Fruit fly (Drosophila melanogaster) whole organism, embryonic: ENCODE measurements around the gene ZIPIC.

Experiments used
- Abd-B ChIP-seq: fragments of 200-800 bp; sonication (Bioruptor generic); optimal IDR thresholded peaks from 2 replicates; lab custom pipeline; 2018; ENCODE audit warnings: missing biosample characterization, mild to moderate bottlenecking, missing genetic modification characterization, moderate library complexity
- Ada2b ChIP-seq: fragments of 200-800 bp; sonication (Bioruptor generic); IDR thresholded peaks from 2 replicates; pipeline ENCODE4 v1.3.6; 2022; ENCODE audit warnings: missing biosample characterization, missing genetic modification characterization
- Aef1 ChIP-seq: fragments of 200-800 bp; sonication (Bioruptor generic); IDR thresholded peaks from 3 replicates; pipeline ENCODE4 v1.3.6; 2022; ENCODE audit warnings: missing biosample characterization, missing genetic modification characterization
- Atf6 ChIP-seq: fragments of 200-800 bp; sonication (Bioruptor generic); IDR thresholded peaks from 2 replicates; pipeline ENCODE4 v1.3.6; 2022; ENCODE audit warnings: missing biosample characterization, missing genetic modification characterization
- Blimp-1 ChIP-seq: fragments of 200-800 bp; sonication (Bioruptor generic); optimal IDR thresholded peaks from 3 replicates; lab custom pipeline; 2018; ENCODE audit warnings: missing biosample characterization, missing genetic modification characterization, mild to moderate bottlenecking, moderate library complexity, missing genetic modification reagents
- CG10543 ChIP-seq: fragments of 200-800 bp; sonication (Bioruptor generic); optimal IDR thresholded peaks from 3 replicates; lab custom pipeline; 2017; ENCODE audit warnings: missing biosample characterization, mild to moderate bottlenecking, missing genetic modification characterization, moderate library complexity
- CG10565 ChIP-seq: fragments of 200-800 bp; sonication (Bioruptor generic); optimal IDR thresholded peaks from 3 replicates; lab custom pipeline; 2016; ENCODE audit warnings: missing biosample characterization, mild to moderate bottlenecking, missing genetic modification characterization
- CG11093 ChIP-seq: fragments of 200-800 bp; sonication (Bioruptor generic); IDR thresholded peaks from 3 replicates; pipeline ENCODE4 v1.3.6; 2022; ENCODE audit warnings: missing biosample characterization, missing genetic modification characterization
- CG11504 ChIP-seq: fragments of 200-800 bp; sonication (Bioruptor generic); optimal IDR thresholded peaks from 3 replicates; lab custom pipeline; 2019; ENCODE audit warnings: missing biosample characterization, mild to moderate bottlenecking, missing genetic modification characterization, moderate library complexity
- CG1233 ChIP-seq: fragments of 200-800 bp; sonication (Bioruptor generic); optimal IDR thresholded peaks from 4 replicates; lab custom pipeline; 2018; ENCODE audit warnings: missing biosample characterization, mild to moderate bottlenecking, missing genetic modification characterization
- CG12769 ChIP-seq: fragments of 200-800 bp; sonication (Bioruptor generic); optimal IDR thresholded peaks from 2 replicates; lab custom pipeline; 2019; ENCODE audit warnings: missing biosample characterization, mild to moderate bottlenecking, missing genetic modification characterization, moderate library complexity
- CG13894 ChIP-seq: fragments of 200-800 bp; sonication (Bioruptor generic); optimal IDR thresholded peaks from 3 replicates; lab custom pipeline; 2018; ENCODE audit warnings: missing biosample characterization, mild to moderate bottlenecking, missing genetic modification characterization, moderate library complexity
- CG14441 ChIP-seq: fragments of 200-800 bp; sonication (Bioruptor generic); IDR thresholded peaks from 2 replicates; pipeline ENCODE4 v1.3.6; 2022; ENCODE audit warnings: missing biosample characterization, missing genetic modification characterization
- CG1792 ChIP-seq: fragments of 200-800 bp; sonication (Bioruptor generic); optimal IDR thresholded peaks from 2 replicates; lab custom pipeline; 2016; ENCODE audit warnings: missing biosample characterization, missing genetic modification characterization
- CG2712 ChIP-seq: fragments of 200-800 bp; optimal IDR thresholded peaks from 3 replicates; lab custom pipeline; 2019; ENCODE audit warnings: missing biosample characterization, mild to moderate bottlenecking, missing genetic modification characterization, moderate library complexity
- CG32532 ChIP-seq: fragments of 200-800 bp; sonication (Bioruptor generic); IDR thresholded peaks from 2 replicates; pipeline ENCODE4 v1.3.6; 2022; ENCODE audit warnings: missing biosample characterization, missing genetic modification characterization
- CG33213 ChIP-seq: fragments of 200-800 bp; sonication (Bioruptor generic); optimal IDR thresholded peaks from 3 replicates; lab custom pipeline; 2016; ENCODE audit warnings: missing biosample characterization, missing genetic modification characterization
- CG42726 ChIP-seq: fragments of 200-800 bp; sonication (Bioruptor generic); IDR thresholded peaks from 2 replicates; pipeline ENCODE4 v1.3.6; 2022; ENCODE audit warnings: missing biosample characterization, missing genetic modification characterization; ENCODE audit not compliant: partially characterized antibody
- CG4617 ChIP-seq: fragments of 200-800 bp; sonication (Bioruptor generic); optimal IDR thresholded peaks from 3 replicates; lab custom pipeline; 2016; ENCODE audit warnings: missing biosample characterization, missing genetic modification characterization, borderline replicate concordance
- CG5953 ChIP-seq: fragments of 200-800 bp; sonication (Bioruptor generic); IDR thresholded peaks from 2 replicates; pipeline ENCODE4 v1.3.6; 2022; ENCODE audit warnings: missing biosample characterization, missing genetic modification characterization
- CG6272 ChIP-seq: fragments of 200-800 bp; sonication (Bioruptor generic); IDR thresholded peaks from 2 replicates; pipeline ENCODE4 v1.3.6; 2022; ENCODE audit warnings: missing biosample characterization, missing genetic modification characterization
- CG7987 ChIP-seq: fragments of 200-800 bp; sonication (Bioruptor generic); optimal IDR thresholded peaks from 2 replicates; lab custom pipeline; 2018; ENCODE audit warnings: missing biosample characterization, mild to moderate bottlenecking, missing genetic modification characterization, moderate library complexity
- CG8281 ChIP-seq: fragments of 200-800 bp; sonication (Bioruptor generic); optimal IDR thresholded peaks from 2 replicates; lab custom pipeline; 2018; ENCODE audit warnings: missing biosample characterization, mild to moderate bottlenecking, missing genetic modification characterization, moderate library complexity
- CG8290 ChIP-seq, 3 experiments: fragments of 200-800 bp; sonication (Bioruptor generic); optimal IDR thresholded peaks; 2 replicates each; lab custom pipeline; 2016 to 2019; ENCODE audit warnings: missing biosample characterization in 3 of 3, missing genetic modification characterization in 3 of 3, mild to moderate bottlenecking in 2 of 3, moderate library complexity in 1 of 3
- Deaf1 ChIP-seq: fragments of 200-800 bp; optimal IDR thresholded peaks from 3 replicates; lab custom pipeline; 2019; ENCODE audit warnings: missing biosample characterization, mild to moderate bottlenecking, missing genetic modification characterization, moderate library complexity
- Ets65A ChIP-seq: fragments of 200-800 bp; sonication (Bioruptor generic); peaks from one replicate; lab custom pipeline; 2016; ENCODE audit warnings: missing biosample characterization, missing genetic modification characterization
- MBD-R2 ChIP-seq: fragments of 200-800 bp; sonication (Bioruptor generic); IDR thresholded peaks from 2 replicates; pipeline ENCODE4 v1.3.6; 2022; ENCODE audit warnings: missing biosample characterization, missing genetic modification characterization
- Mad ChIP-seq: fragments of 200-800 bp; sonication (Bioruptor generic); optimal IDR thresholded peaks from 2 replicates; lab custom pipeline; 2016; ENCODE audit warnings: missing biosample characterization, missing genetic modification characterization
- Neu2 ChIP-seq: fragments of 200-800 bp; sonication (Bioruptor generic); optimal IDR thresholded peaks from 3 replicates; lab custom pipeline; 2016; ENCODE audit warnings: missing biosample characterization, missing genetic modification characterization, borderline replicate concordance
- PHDP ChIP-seq: fragments of 200-800 bp; sonication (Bioruptor generic); optimal IDR thresholded peaks from 3 replicates; lab custom pipeline; 2018; ENCODE audit warnings: missing biosample characterization, mild to moderate bottlenecking, missing genetic modification characterization, moderate library complexity
- Scr ChIP-seq: fragments of 200-800 bp; sonication (Bioruptor generic); IDR thresholded peaks from 2 replicates; pipeline ENCODE4 v1.3.6; 2022; ENCODE audit warnings: missing biosample characterization, missing genetic modification characterization; ENCODE audit not compliant: partially characterized antibody
- Taf1 ChIP-seq: fragments of 200-800 bp; sonication (Bioruptor generic); IDR thresholded peaks from 2 replicates; pipeline ENCODE4 v1.3.6; 2022; ENCODE audit warnings: missing biosample characterization, missing genetic modification characterization
- abd-A ChIP-seq: fragments of 200-800 bp; sonication (Bioruptor generic); optimal IDR thresholded peaks from 3 replicates; lab custom pipeline; 2019; ENCODE audit warnings: missing biosample characterization, mild to moderate bottlenecking, missing genetic modification characterization, moderate library complexity
- bbx ChIP-seq: fragments of 200-800 bp; sonication (Bioruptor generic); IDR thresholded peaks from 2 replicates; pipeline ENCODE4 v1.3.6; 2022; ENCODE audit warnings: missing biosample characterization, missing genetic modification characterization; ENCODE audit not compliant: partially characterized antibody
- chinmo ChIP-seq: fragments of 200-800 bp; sonication (Bioruptor generic); IDR thresholded peaks from 4 replicates; pipeline ENCODE4 v1.3.6; 2022; ENCODE audit warnings: missing biosample characterization, missing genetic modification characterization; ENCODE audit not compliant: partially characterized antibody
- mam ChIP-seq: fragments of 200-800 bp; sonication (Bioruptor generic); optimal IDR thresholded peaks from 3 replicates; lab custom pipeline; 2016; ENCODE audit warnings: missing biosample characterization, missing genetic modification characterization
- nerfin-1 ChIP-seq: fragments of 200-800 bp; sonication (Bioruptor generic); optimal IDR thresholded peaks from 3 replicates; lab custom pipeline; 2019; ENCODE audit warnings: missing biosample characterization, mild to moderate bottlenecking, missing genetic modification characterization, moderate library complexity
- prd ChIP-seq, 3 experiments: fragments of >200 bp in 2 of 3; fragments of 200-800 bp in 1 of 3; sonication (Bioruptor generic) in 1 of 3; optimal IDR thresholded peaks in 2 of 3; IDR thresholded peaks in 1 of 3; 2 replicates in 2 of 3; 3 replicates in 1 of 3; pipeline versions ENCODE4 v1.3.6 to Lab custom; 2017 to 2022; ENCODE audit warnings: missing biosample characterization in 1 of 3, missing genetic modification characterization in 1 of 3
- ranshi ChIP-seq: fragments of 200-800 bp; sonication (Bioruptor generic); IDR thresholded peaks from 2 replicates; pipeline ENCODE4 v1.3.6; 2022; ENCODE audit warnings: missing biosample characterization, missing genetic modification characterization
- sd ChIP-seq: fragments of 200-800 bp; sonication (Bioruptor generic); optimal IDR thresholded peaks from 3 replicates; lab custom pipeline; 2018; ENCODE audit warnings: missing biosample characterization, mild to moderate bottlenecking, missing genetic modification characterization, moderate library complexity
- sima ChIP-seq: fragments of 200-800 bp; sonication (Bioruptor generic); optimal IDR thresholded peaks from 2 replicates; lab custom pipeline; 2016; ENCODE audit warnings: missing biosample characterization, missing genetic modification characterization
- sr ChIP-seq: fragments of 200-800 bp; sonication (Bioruptor generic); IDR thresholded peaks from 3 replicates; pipeline ENCODE4 v1.3.6; 2022; ENCODE audit warnings: missing biosample characterization, missing genetic modification characterization
- ttk ChIP-seq: fragments of 200-800 bp; sonication (Bioruptor generic); IDR thresholded peaks from 2 replicates; pipeline ENCODE4 v2.1.2; 2022; ENCODE audit warnings: missing biosample characterization, missing genetic modification characterization

ZIPIC gene

dm6 chr3R:30052455-30053046 is 15.9 kb upstream of the ZIPIC start, which contains the start of gene Jasper (continued):
- TF ChIP-seq MBD-R2 (peak; percentile 90), Aef1 (GFP tag; lab: Robert Waterston, UW) (no peak), CG11093 (GFP tag; lab: Robert Waterston, UW) (no peak), mam (GFP tag; lab: Kevin White, UChicago) (no peak), PHDP (no peak), Blimp-1 (GFP tag; lab: Kevin White, UChicago) (no peak), CG4617 (GFP tag; lab: Kevin White, UChicago) (peak; percentile 70), CG6272 (GFP tag; lab: Robert Waterston, UW) (0 out of 2 replicates have a peak, but pooled peaks have one; percentile 18), prd (optimal IDR thresholded peaks at IDR 0.05; lab: Kevin White, UChicago) (no peak), prd (GFP tag; IDR thresholded peaks at IDR 0.05; lab: Robert Waterston, UW) (0 out of 3 replicates have a peak, but pooled peaks have one; percentile 12), CG2712 (tag; lab: Kevin White, UChicago) (peak; percentile 63), CG1233 (GFP tag; lab: Kevin White, UChicago) (no peak), CG13894 (peak; percentile 38), abd-A (peak; percentile 60), CG10565 (GFP tag; lab: Kevin White, UChicago) (no peak), CG33213 (peak; percentile 75), CG11504 (tag; lab: Kevin White, UChicago) (peak; percentile 27), ttk (GFP tag; lab: Robert Waterston, UW) (no peak), Mad (GFP tag; lab: Kevin White, UChicago) (peak; percentile 39), Abd-B (GFP tag; lab: Kevin White, UChicago) (peak; percentile 52), ranshi (no peak), nerfin-1 (peak; percentile 29), CG42726 (GFP tag; lab: Robert Waterston, UW) (no peak), Neu2 (no peak), CG5953 (GFP tag; lab: Robert Waterston, UW) (no peak), CG14441 (no peak), Taf1 (GFP tag; lab: Robert Waterston, UW) (no peak)

DNA sequence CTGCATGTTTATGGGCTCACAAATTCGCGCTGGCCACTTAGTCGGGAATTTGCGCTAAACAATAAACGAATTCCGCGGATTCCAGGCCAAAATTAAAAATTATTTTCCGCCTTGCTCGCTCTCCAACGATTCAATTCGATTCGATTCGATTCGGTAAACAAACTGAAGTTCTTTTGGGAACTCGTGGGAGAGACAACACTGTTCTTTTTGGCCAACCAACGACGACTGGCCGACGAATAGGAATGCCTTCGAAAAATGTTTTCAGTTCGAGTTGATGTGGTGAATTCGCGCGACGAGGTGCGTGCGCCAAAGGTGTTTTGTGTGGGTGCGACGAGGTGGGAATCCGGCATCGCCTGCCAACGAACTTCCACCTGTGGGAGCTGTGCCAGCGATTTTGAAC is 15.3 kb upstream of the ZIPIC start, which contains the start of gene CG15528:
CG15528 (minus strand) TSS at position 180 of the 400 bp plus-strand sequence.
- TF ChIP-seq CG32532 (GFP tag; lab: Robert Waterston, UW) (0 out of 2 replicates have a peak, but pooled peaks have one; percentile 7), Deaf1 (tag; lab: Kevin White, UChicago) (peak; percentile 71), bbx (GFP tag; lab: Robert Waterston, UW) (peak; percentile 18; the same call in 1 of the 2 replicates), Ada2b (no peak), CG7987 (GFP tag; lab: Kevin White, UChicago) (peak; percentile 12), sima (GFP tag; lab: Kevin White, UChicago) (no peak), sd (tag; lab: Kevin White, UChicago) (peak; percentile 88), chinmo (GFP tag; lab: Robert Waterston, UW) (0 out of 4 replicates have a peak, but pooled peaks have one; percentile 41), Atf6 (peak; percentile 16; the same call in 1 of the 2 replicates), sr (peak; percentile 58; the same call in 2 of the 3 replicates), CG10543 (GFP tag; lab: Kevin White, UChicago) (peak; percentile 1), CG1792 (no peak), Ets65A (GFP tag; lab: Kevin White, UChicago) (peak; percentile 70), CG12769 (tag; lab: Kevin White, UChicago) (peak; percentile 43), CG8290 (GFP tag; optimal IDR thresholded peaks at IDR 0.05; lab: Kevin White, UChicago) (no peak), CG8290 (tag; optimal IDR thresholded peaks at IDR 0.05; lab: Kevin White, UChicago) (peak in 1 of 2 experiments; percentile 4), CG8281 (tag; lab: Kevin White, UChicago) (no peak), Scr (GFP tag; lab: Robert Waterston, UW) (0 out of 2 replicates have a peak, but pooled peaks have one; percentile 5)
- TF ChIP-seq, all 482 proteins: peak for 13
